Worm (Caenorhabditis elegans) whole organism, L2 larva: Measurements from ENCODE around the gene C16D9.3.

ENCODE experiments used
- C34F6.9 ChIP-seq: fragments of 150-350 bp; optimal IDR thresholded peaks from 2 replicates; lab custom pipeline; 2014; ENCODE audit warnings: missing biosample characterization, missing genetic modification characterization
- F13H6.1 ChIP-seq: sonication (generic microtip); optimal IDR thresholded peaks from 2 replicates; lab custom pipeline; 2016; ENCODE audit warnings: missing genetic modification characterization, missing compliant biosample characterization
- R02D3.7 ChIP-seq: fragments of 150-350 bp; optimal IDR thresholded peaks from 2 replicates; lab custom pipeline; 2014; ENCODE audit warnings: missing biosample characterization, missing genetic modification characterization
- Y55F3AM.14 ChIP-seq: fragments of 200-800 bp; sonication (Bioruptor generic); optimal IDR thresholded peaks from 2 replicates; lab custom pipeline; 2018; ENCODE audit warnings: mild to moderate bottlenecking, missing genetic modification characterization, missing compliant biosample characterization
- alr-1 ChIP-seq: fragments of 150-350 bp; optimal IDR thresholded peaks from 2 replicates; lab custom pipeline; 2014; ENCODE audit warnings: missing biosample characterization, missing genetic modification characterization
- aly-2 ChIP-seq: fragments of 150-350 bp; optimal IDR thresholded peaks from 2 replicates; lab custom pipeline; 2014; ENCODE audit warnings: missing biosample characterization, missing genetic modification characterization
- ama-1 ChIP-seq: fragments of 150-350 bp; optimal IDR thresholded peaks from 2 replicates; lab custom pipeline; 2018; ENCODE audit warnings: inconsistent platforms
- blmp-1 ChIP-seq: sonication (generic microtip); optimal IDR thresholded peaks from 2 replicates; lab custom pipeline; 2017; ENCODE audit warnings: missing genetic modification characterization, mild to moderate bottlenecking, missing compliant biosample characterization, antibody characterized with exemption, moderate library complexity; ENCODE audit not compliant: insufficient read depth
- ceh-16 ChIP-seq: fragments of 150-350 bp; optimal IDR thresholded peaks from 2 replicates; lab custom pipeline; 2014; ENCODE audit warnings: missing biosample characterization, missing genetic modification characterization
- ceh-82 ChIP-seq: fragments of 150-350 bp; optimal IDR thresholded peaks from 2 replicates; lab custom pipeline; 2014; ENCODE audit warnings: missing biosample characterization, missing genetic modification characterization
- crh-2 ChIP-seq: sonication (generic microtip); optimal IDR thresholded peaks from 2 replicates; lab custom pipeline; 2017; ENCODE audit warnings: missing biosample characterization, missing genetic modification characterization
- dmd-4 ChIP-seq: sonication (generic microtip); optimal IDR thresholded peaks from 2 replicates; lab custom pipeline; 2017; ENCODE audit warnings: missing biosample characterization, missing genetic modification characterization
- egl-27 ChIP-seq: sonication (generic microtip); optimal IDR thresholded peaks from 3 replicates; lab custom pipeline; 2017; ENCODE audit warnings: missing biosample characterization, missing genetic modification reagents, missing genetic modification characterization
- elt-1 ChIP-seq: fragments of 150-350 bp; optimal IDR thresholded peaks from 2 replicates; lab custom pipeline; 2014; ENCODE audit warnings: missing biosample characterization, missing genetic modification characterization
- fos-1 ChIP-seq: fragments of 150-350 bp; optimal IDR thresholded peaks from 2 replicates; lab custom pipeline; 2014; ENCODE audit warnings: missing biosample characterization, missing genetic modification characterization
- gmeb-1 ChIP-seq: fragments of 150-350 bp; optimal IDR thresholded peaks from 2 replicates; lab custom pipeline; 2014; ENCODE audit warnings: missing biosample characterization, missing genetic modification characterization
- lin-11 ChIP-seq: fragments of 150-350 bp; sonication (generic microtip); optimal IDR thresholded peaks from 2 replicates; lab custom pipeline; 2014; ENCODE audit warnings: missing biosample characterization, missing genetic modification characterization, inconsistent platforms, mixed read lengths
- lin-39 ChIP-seq: fragments of 150-350 bp; optimal IDR thresholded peaks from 2 replicates; lab custom pipeline; 2014; ENCODE audit warnings: missing biosample characterization, missing genetic modification reagents, missing genetic modification characterization
- lsy-2 ChIP-seq, 2 experiments: fragments of 150-350 bp in 1 of 2; sonication (generic microtip) in 1 of 2; optimal IDR thresholded peaks; 2 replicates each; lab custom pipeline; 2014 to 2017; ENCODE audit warnings: missing biosample characterization in 2 of 2, missing genetic modification characterization in 2 of 2
- mbf-1 ChIP-seq: sonication (generic microtip); optimal IDR thresholded peaks from 2 replicates; lab custom pipeline; 2017; ENCODE audit warnings: missing biosample characterization, missing genetic modification characterization
- nhr-11 ChIP-seq: fragments of 150-350 bp; optimal IDR thresholded peaks from 2 replicates; lab custom pipeline; 2014; ENCODE audit warnings: missing biosample characterization, missing genetic modification characterization
- nhr-21 ChIP-seq: fragments of 150-350 bp; optimal IDR thresholded peaks from 2 replicates; lab custom pipeline; 2014; ENCODE audit warnings: missing biosample characterization, missing genetic modification characterization
- nhr-23 ChIP-seq: fragments of 150-350 bp; optimal IDR thresholded peaks from 2 replicates; lab custom pipeline; 2014; ENCODE audit warnings: missing biosample characterization, missing genetic modification reagents, missing genetic modification characterization
- nhr-237 ChIP-seq: fragments of 150-350 bp; optimal IDR thresholded peaks from 2 replicates; lab custom pipeline; 2014; ENCODE audit warnings: missing biosample characterization, missing genetic modification characterization
- nhr-25 ChIP-seq: fragments of 150-350 bp; sonication (generic microtip); optimal IDR thresholded peaks from 3 replicates; lab custom pipeline; 2014; ENCODE audit warnings: missing biosample characterization, missing genetic modification characterization
- nhr-6 ChIP-seq: fragments of 150-350 bp; optimal IDR thresholded peaks from 2 replicates; lab custom pipeline; 2014; ENCODE audit warnings: missing biosample characterization, missing genetic modification characterization
- nhr-77 ChIP-seq: fragments of 150-350 bp; optimal IDR thresholded peaks from 2 replicates; lab custom pipeline; 2014; ENCODE audit warnings: missing biosample characterization, missing genetic modification characterization
- peb-1 ChIP-seq: fragments of 150-350 bp; optimal IDR thresholded peaks from 2 replicates; lab custom pipeline; 2014; ENCODE audit warnings: missing biosample characterization, missing genetic modification characterization
- sem-4 ChIP-seq: fragments of 150-350 bp; optimal IDR thresholded peaks from 2 replicates; lab custom pipeline; 2014; ENCODE audit warnings: missing biosample characterization, missing genetic modification reagents, missing genetic modification characterization
- skn-1 ChIP-seq: sonication (generic microtip); optimal IDR thresholded peaks from 2 replicates; lab custom pipeline; 2017; ENCODE audit warnings: missing biosample characterization, missing genetic modification characterization
- sma-3 ChIP-seq: sonication (generic microtip); optimal IDR thresholded peaks from 2 replicates; lab custom pipeline; 2016; ENCODE audit warnings: missing genetic modification reagents, missing genetic modification characterization, missing compliant biosample characterization
- sma-9 ChIP-seq, 2 experiments: fragments of 150-350 bp in 1 of 2; sonication (generic microtip) in 1 of 2; optimal IDR thresholded peaks; 2 replicates each; lab custom pipeline; 2014 to 2016; ENCODE audit warnings: missing genetic modification characterization in 2 of 2, mild to moderate bottlenecking in 1 of 2, missing biosample characterization in 1 of 2, missing compliant biosample characterization in 1 of 2, missing genetic modification reagents in 1 of 2, moderate library complexity in 1 of 2
- snpc-4 ChIP-seq: fragments of 150-350 bp; optimal IDR thresholded peaks from 2 replicates; lab custom pipeline; 2014; ENCODE audit warnings: missing biosample characterization, missing genetic modification characterization
- unc-39 ChIP-seq: fragments of 150-350 bp; optimal IDR thresholded peaks from 2 replicates; lab custom pipeline; 2014; ENCODE audit warnings: missing biosample characterization, missing genetic modification characterization
- unc-55 ChIP-seq: fragments of 150-350 bp; sonication (generic microtip); optimal IDR thresholded peaks from 3 replicates; lab custom pipeline; 2014; ENCODE audit warnings: missing biosample characterization, missing genetic modification reagents, missing genetic modification characterization
- unc-62 ChIP-seq: fragments of 150-350 bp; optimal IDR thresholded peaks from 2 replicates; lab custom pipeline; 2014; ENCODE audit warnings: missing biosample characterization, missing genetic modification reagents, missing genetic modification characterization
- zag-1 ChIP-seq: fragments of 150-350 bp; optimal IDR thresholded peaks from 2 replicates; lab custom pipeline; 2014; ENCODE audit warnings: missing biosample characterization, missing genetic modification characterization
- ztf-1 ChIP-seq: fragments of 200-800 bp; sonication (Bioruptor generic); conservative IDR thresholded peaks from 2 replicates; pipeline ENCODE4 v1.3.6; 2022; ENCODE audit warnings: missing genetic modification characterization, missing compliant biosample characterization
- ztf-11 ChIP-seq: sonication (generic microtip); optimal IDR thresholded peaks from 2 replicates; lab custom pipeline; 2017; ENCODE audit warnings: missing biosample characterization, missing genetic modification characterization
- ztf-4 ChIP-seq: fragments of 150-350 bp; optimal IDR thresholded peaks from 2 replicates; lab custom pipeline; 2014; ENCODE audit warnings: missing biosample characterization, missing genetic modification characterization

Gene C16D9.3

DNA sequence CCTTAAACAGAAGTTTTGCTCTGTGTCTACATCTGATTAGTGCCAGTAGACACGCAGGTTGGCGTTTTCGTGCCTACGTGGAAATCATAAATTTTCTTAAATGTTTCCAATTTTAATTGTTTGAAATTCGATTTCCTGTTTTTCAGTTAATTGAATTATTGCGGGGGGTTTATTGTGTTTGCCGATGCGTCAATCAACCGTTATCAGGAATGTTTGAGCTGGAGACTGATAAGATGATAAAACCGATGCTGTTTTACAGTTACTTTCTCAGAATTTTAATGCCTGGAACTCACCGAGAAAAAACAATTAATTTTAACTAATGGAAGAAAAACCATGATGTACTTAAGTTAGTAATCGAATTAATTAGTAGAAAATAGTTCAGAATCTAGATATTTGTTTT is 22.7 kb downstream of the C16D9.3 start:
- TF ChIP-seq zag-1 (tag; lab: Kevin White, UChicago) (no peak), nhr-237 (tag; lab: Kevin White, UChicago) (no peak), gmeb-1 (peak; percentile 23), lin-39 (tag; lab: Kevin White, UChicago) (no peak), ceh-16 (tag; lab: Kevin White, UChicago) (no peak), sem-4 (no peak), egl-27 (no peak), ama-1 (no peak), unc-39 (tag; lab: Kevin White, UChicago) (no peak), R02D3.7 (tag; lab: Kevin White, UChicago) (no peak), blmp-1 (no peak), ztf-11 (tag; lab: Kevin White, UChicago) (no peak), aly-2 (no peak), crh-2 (peak; percentile 12), ztf-4 (tag; lab: Kevin White, UChicago) (no peak), ceh-82 (tag; lab: Kevin White, UChicago) (no peak), nhr-77 (tag; lab: Kevin White, UChicago) (no peak), mbf-1 (tag; lab: Kevin White, UChicago) (no peak), fos-1 (peak; percentile 71), alr-1 (no peak), lin-11 (tag; lab: Kevin White, UChicago) (no peak), nhr-6 (tag; lab: Kevin White, UChicago) (no peak), F13H6.1 (tag; lab: Kevin White, UChicago) (peak; percentile 13), lsy-2 (tag; optimal IDR thresholded peaks at IDR 0.05; lab: Kevin White, UChicago) (no peak), Y55F3AM.14 (no peak), sma-9 (GFP tag; optimal IDR thresholded peaks at IDR 0.05; lab: Kevin White, UChicago) (peak; percentile 23), sma-9 (tag; optimal IDR thresholded peaks at IDR 0.05; lab: Kevin White, UChicago) (no peak)

ce11 chrV:8215158-8215557 is 24.7 kb downstream of the C16D9.3 start:
- TF ChIP-seq dmd-4 (tag; lab: Kevin White, UChicago) = no peak
- TF ChIP-seq ztf-11 (tag; lab: Kevin White, UChicago) = no peak
- no peak for TF ChIP-seq alr-1
- no peak for TF ChIP-seq sma-9 (GFP tag; optimal IDR thresholded peaks at IDR 0.05; lab: Kevin White, UChicago)
- no peak for TF ChIP-seq sma-9 (tag; optimal IDR thresholded peaks at IDR 0.05; lab: Kevin White, UChicago)
- peak; percentile 68 for TF ChIP-seq unc-55 (GFP tag; lab: Kevin White, UChicago)
- TF ChIP-seq C34F6.9 (tag; lab: Kevin White, UChicago) = peak; percentile 20
- TF ChIP-seq ama-1 = peak; percentile 5
- TF ChIP-seq, all 48 proteins: peak for 3

ce11 chrV:8213868-8214267 is 26.0 kb downstream of the C16D9.3 start, which contains the start of gene K07C11.7:
TSS of gene K07C11.7 (minus strand) at chrV:8213968.
- TF ChIP-seq skn-1 (tag; lab: Kevin White, UChicago) (no peak), nhr-21 (no peak), ceh-82 (tag; lab: Kevin White, UChicago) (no peak), nhr-11 (no peak), unc-55 (GFP tag; lab: Kevin White, UChicago) (no peak), ztf-1 (no peak), peb-1 (tag; lab: Kevin White, UChicago) (no peak), snpc-4 (tag; lab: Kevin White, UChicago) (no peak), C34F6.9 (tag; lab: Kevin White, UChicago) (no peak), unc-62 (no peak), mbf-1 (tag; lab: Kevin White, UChicago) (no peak), unc-39 (tag; lab: Kevin White, UChicago) (no peak), lsy-2 (tag; optimal IDR thresholded peaks at IDR 0.05; lab: Kevin White, UChicago) (no peak), nhr-25 (tag; lab: Kevin White, UChicago) (no peak), sma-3 (GFP tag; lab: Kevin White, UChicago) (no peak), elt-1 (no peak), zag-1 (tag; lab: Kevin White, UChicago) (no peak), fos-1 (no peak), nhr-77 (tag; lab: Kevin White, UChicago) (no peak)

DNA sequence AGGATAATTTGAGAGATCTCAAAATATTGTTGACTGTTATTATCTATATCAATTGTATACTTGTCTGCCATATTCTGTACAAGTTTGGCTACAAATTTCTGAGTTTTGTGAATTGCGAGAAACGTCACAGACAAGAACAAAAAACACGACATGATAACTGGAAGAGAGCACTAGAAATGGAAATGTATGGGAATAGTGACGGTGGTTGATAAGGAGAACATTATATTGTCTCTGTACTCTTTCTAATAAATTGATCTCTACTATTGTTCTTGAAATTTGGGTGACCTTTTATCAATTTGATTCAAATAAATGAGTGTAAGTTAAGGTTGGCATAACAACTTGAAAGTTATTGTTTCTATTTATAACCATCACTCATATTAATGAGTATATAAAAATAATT is 27.0 kb downstream of the C16D9.3 start:
- no peak for TF ChIP-seq nhr-25 (tag; lab: Kevin White, UChicago)
- peak; percentile 25 for TF ChIP-seq sma-9 (GFP tag; optimal IDR thresholded peaks at IDR 0.05; lab: Kevin White, UChicago)
- TF ChIP-seq sma-9 (tag; optimal IDR thresholded peaks at IDR 0.05; lab: Kevin White, UChicago) = no peak
- TF ChIP-seq ceh-16 (tag; lab: Kevin White, UChicago) = no peak
- no peak for TF ChIP-seq sma-3 (GFP tag; lab: Kevin White, UChicago)
- peak; percentile 8 for TF ChIP-seq gmeb-1
- peak; percentile 68 for TF ChIP-seq fos-1
- no peak for TF ChIP-seq nhr-237 (tag; lab: Kevin White, UChicago)
- no peak for TF ChIP-seq nhr-23 (tag; lab: Kevin White, UChicago)
- TF ChIP-seq, all 48 proteins: peak for 3
